Worm (Caenorhabditis elegans): ENCODE results near the gene kin-15.

- TF ChIP-seq hmg-4 (GFP tag; optimal IDR thresholded peaks at IDR 0.05): no peak
- TF ChIP-seq tbx-37 (GFP tag; conservative IDR thresholded peaks at IDR 0.05): no peak
- no peak for TF ChIP-seq ets-7 (tag; optimal IDR thresholded peaks at IDR 0.05)
These were observed 33.8 kb downstream of the kin-15 start, which contains the start of gene Y51B9A.7 for ce11 chrII:9399746-9400145.

Measured in whole organism, early embryonic.